Worm (Caenorhabditis elegans): ENCODE measurements around the gene spin-3.

- no peak for TF ChIP-seq flt-1 (GFP tag; IDR thresholded peaks at IDR 0.05)
- TF ChIP-seq F13C5.2 (tag; optimal IDR thresholded peaks at IDR 0.05), result no peak
- TF ChIP-seq hnd-1 (tag; optimal IDR thresholded peaks at IDR 0.05), result no peak
- no peak for TF ChIP-seq scrt-1 (GFP tag; IDR thresholded peaks at IDR 0.05)
These were observed 52.0 kb downstream of the spin-3 start for ce11 chrX:13182012-13182411.
